Worm (Caenorhabditis elegans): ENCODE data around the gene F56B3.11.

- TF ChIP-seq nhr-25 (tag; optimal IDR thresholded peaks at IDR 0.05): no peak
- no peak for TF ChIP-seq nhr-11 (tag; optimal IDR thresholded peaks at IDR 0.05)
- TF ChIP-seq pha-4 (tag; optimal IDR thresholded peaks at IDR 0.05): no peak
- no peak for TF ChIP-seq egl-27 (tag; optimal IDR thresholded peaks at IDR 0.05)
- TF ChIP-seq zag-1 (tag; optimal IDR thresholded peaks at IDR 0.05): no peak
- TF ChIP-seq unc-62 (GFP tag; optimal IDR thresholded peaks at IDR 0.05): no peak
- no peak for TF ChIP-seq ceh-16 (tag; optimal IDR thresholded peaks at IDR 0.05)
- no peak for TF ChIP-seq ztf-11 (tag; optimal IDR thresholded peaks at IDR 0.05)
- TF ChIP-seq ama-1 (optimal IDR thresholded peaks at IDR 0.05): no peak
- no peak for TF ChIP-seq pqm-1 (tag; optimal IDR thresholded peaks at IDR 0.05)
- no peak for TF ChIP-seq nhr-237 (tag; optimal IDR thresholded peaks at IDR 0.05)
- TF ChIP-seq daf-12 (tag; optimal IDR thresholded peaks at IDR 0.05): no peak
- TF ChIP-seq ceh-82 (tag; optimal IDR thresholded peaks at IDR 0.05): no peak
- TF ChIP-seq unc-39 (tag; optimal IDR thresholded peaks at IDR 0.05): no peak
Observed at ce11 chrIV:768312-768711, 28.1 kb downstream of the F56B3.11 start, which contains the start of gene F56B3.2.

Data from whole organism, L3 larva.